Worm (Caenorhabditis elegans): Measurements from ENCODE around the gene F57B9.8.

- no peak for TF ChIP-seq ama-1 (optimal IDR thresholded peaks at IDR 0.05)
- TF ChIP-seq hmg-4 (GFP tag; optimal IDR thresholded peaks at IDR 0.05): no peak
- no peak for TF ChIP-seq flt-1 (GFP tag; IDR thresholded peaks at IDR 0.05)
- TF ChIP-seq ets-7 (tag; optimal IDR thresholded peaks at IDR 0.05): no peak
- no peak for TF ChIP-seq aly-1 (tag; optimal IDR thresholded peaks at IDR 0.05)
Measured at ce11 chrIII:6970744-6971143, 35.6 kb upstream of the F57B9.8 start.
